Fruit fly (Drosophila melanogaster) whole organism, embryonic: Measurements from ENCODE around the gene CRIF.
A peak's percentile ranks its signal among the peaks of the same experiment; 100 is the strongest.

Source experiments
- Asciz ChIP-seq: fragments of 200-800 bp; sonication (Bioruptor generic); optimal IDR thresholded peaks from 2 replicates; lab custom pipeline; 2017; ENCODE audit warnings: missing biosample characterization, mild to moderate bottlenecking, missing genetic modification characterization, missing genetic modification reagents
- Atf-2 ChIP-seq: fragments of 200-800 bp; sonication (Bioruptor generic); optimal IDR thresholded peaks from 2 replicates; lab custom pipeline; 2016; ENCODE audit warnings: missing biosample characterization, missing genetic modification characterization
- Awh ChIP-seq: fragments of 200-800 bp; sonication (Bioruptor generic); IDR thresholded peaks from 2 replicates; pipeline ENCODE4, ENCODE4 v1.3.6; 2022; ENCODE audit warnings: missing biosample characterization, missing genetic modification characterization
- Blimp-1 ChIP-seq: fragments of 200-800 bp; sonication (Bioruptor generic); optimal IDR thresholded peaks from 3 replicates; lab custom pipeline; 2018; ENCODE audit warnings: missing biosample characterization, missing genetic modification characterization, mild to moderate bottlenecking, moderate library complexity, missing genetic modification reagents
- CG1024 ChIP-seq: fragments of 200-800 bp; sonication (Bioruptor generic); IDR thresholded peaks from 2 replicates; pipeline ENCODE4 v1.3.6; 2022; ENCODE audit warnings: missing biosample characterization, missing genetic modification characterization
- CG10274 ChIP-seq: fragments of 200-800 bp; sonication (Bioruptor generic); optimal IDR thresholded peaks from 3 replicates; lab custom pipeline; 2017; ENCODE audit warnings: missing biosample characterization, mild to moderate bottlenecking, missing genetic modification characterization
- CG11247 ChIP-seq: fragments of 200-800 bp; sonication (Bioruptor generic); IDR thresholded peaks from 2 replicates; pipeline ENCODE4 v1.3.6; 2022; ENCODE audit warnings: missing biosample characterization, missing genetic modification characterization
- CG12071 ChIP-seq: fragments of 200-800 bp; sonication (Bioruptor generic); optimal IDR thresholded peaks from 3 replicates; lab custom pipeline; 2018; ENCODE audit warnings: missing biosample characterization, mild to moderate bottlenecking, missing genetic modification characterization
- CG12744 ChIP-seq: fragments of 200-800 bp; sonication (Bioruptor generic); optimal IDR thresholded peaks from 2 replicates; lab custom pipeline; 2016; ENCODE audit warnings: missing biosample characterization, missing genetic modification characterization
- CG13624 ChIP-seq: fragments of 200-800 bp; sonication (Bioruptor generic); optimal IDR thresholded peaks from 2 replicates; lab custom pipeline; 2016; ENCODE audit warnings: missing biosample characterization, missing genetic modification characterization
- CG16815 ChIP-seq: fragments of 200-800 bp; sonication (Bioruptor generic); optimal IDR thresholded peaks from 3 replicates; lab custom pipeline; 2017; ENCODE audit warnings: missing biosample characterization, mild to moderate bottlenecking, missing genetic modification characterization
- CG17385 ChIP-seq: fragments of 200-800 bp; sonication (Bioruptor generic); optimal IDR thresholded peaks from 3 replicates; lab custom pipeline; 2018; ENCODE audit warnings: missing biosample characterization, mild to moderate bottlenecking, missing genetic modification characterization
- CG2120 ChIP-seq: fragments of 200-800 bp; sonication (Bioruptor generic); optimal IDR thresholded peaks from 3 replicates; lab custom pipeline; 2016; ENCODE audit warnings: missing biosample characterization, missing genetic modification characterization
- CG30403 ChIP-seq: fragments of 200-800 bp; sonication (Bioruptor generic); optimal IDR thresholded peaks from 3 replicates; lab custom pipeline; 2016; ENCODE audit warnings: missing biosample characterization, missing genetic modification characterization
- CG31441 ChIP-seq: fragments of 200-800 bp; sonication (Bioruptor generic); IDR thresholded peaks from 2 replicates; pipeline ENCODE4 v1.3.6; 2022; ENCODE audit warnings: missing biosample characterization, missing genetic modification characterization
- CG34422 ChIP-seq: fragments of 200-800 bp; sonication (Bioruptor generic); IDR thresholded peaks from 3 replicates; pipeline ENCODE4 v1.3.6; 2022; ENCODE audit warnings: missing biosample characterization, missing genetic modification characterization
- CG4730 ChIP-seq: fragments of 200-800 bp; sonication (Bioruptor generic); IDR thresholded peaks from 2 replicates; pipeline ENCODE4 v1.3.6; 2022; ENCODE audit warnings: missing biosample characterization, missing genetic modification characterization
- CG7372 ChIP-seq: fragments of 200-800 bp; sonication (Bioruptor generic); IDR thresholded peaks from 2 replicates; pipeline ENCODE4 v1.3.6; 2022; ENCODE audit warnings: missing biosample characterization, missing genetic modification characterization
- D19A ChIP-seq: fragments of 200-800 bp; optimal IDR thresholded peaks from 3 replicates; lab custom pipeline; 2019; ENCODE audit warnings: missing biosample characterization, mild to moderate bottlenecking, missing genetic modification characterization, moderate library complexity
- Dip3 ChIP-seq: fragments of 200-800 bp; sonication (Bioruptor generic); optimal IDR thresholded peaks from 3 replicates; lab custom pipeline; 2016; ENCODE audit warnings: missing biosample characterization, missing genetic modification characterization
- Eip74EF ChIP-seq, 2 experiments: fragments of 200-800 bp in 1 of 2; fragments of >200 bp in 1 of 2; sonication (Bioruptor generic) in 1 of 2; optimal IDR thresholded peaks; 2 replicates each; lab custom pipeline; 2017 to 2019; ENCODE audit warnings: missing biosample characterization in 2 of 2, missing genetic modification characterization in 2 of 2, mild to moderate bottlenecking in 1 of 2, moderate library complexity in 1 of 2
- Elba2 ChIP-seq: fragments of 200-800 bp; sonication (Bioruptor generic); optimal IDR thresholded peaks from 3 replicates; lab custom pipeline; 2016; ENCODE audit warnings: missing biosample characterization, missing genetic modification characterization
- Ets97D ChIP-seq: fragments of 200-800 bp; sonication (Bioruptor generic); optimal IDR thresholded peaks from 3 replicates; lab custom pipeline; 2016; ENCODE audit warnings: missing biosample characterization, missing genetic modification characterization
- Gug ChIP-seq: fragments of 200-800 bp; sonication (Bioruptor generic); IDR thresholded peaks from 4 replicates; pipeline ENCODE4 v1.3.6; 2022; ENCODE audit warnings: missing biosample characterization, missing genetic modification characterization
- Jarid2 ChIP-seq: fragments of 200-800 bp; sonication (Bioruptor generic); optimal IDR thresholded peaks from 3 replicates; lab custom pipeline; 2017; ENCODE audit warnings: mild to moderate bottlenecking, missing biosample characterization, missing genetic modification reagents, missing genetic modification characterization
- Meics ChIP-seq: fragments of 200-800 bp; sonication (Bioruptor generic); optimal IDR thresholded peaks from 2 replicates; lab custom pipeline; 2017; ENCODE audit warnings: missing biosample characterization, mild to moderate bottlenecking, missing genetic modification characterization
- Myb ChIP-seq: fragments of 200-800 bp; sonication (Bioruptor generic); optimal IDR thresholded peaks from 2 replicates; lab custom pipeline; 2016; ENCODE audit warnings: missing biosample characterization, missing genetic modification characterization
- PHDP ChIP-seq: fragments of 200-800 bp; sonication (Bioruptor generic); optimal IDR thresholded peaks from 3 replicates; lab custom pipeline; 2018; ENCODE audit warnings: missing biosample characterization, mild to moderate bottlenecking, missing genetic modification characterization, moderate library complexity
- Poxn ChIP-seq: fragments of 200-800 bp; sonication (Bioruptor generic); IDR thresholded peaks from 2 replicates; pipeline ENCODE4 v1.3.6; 2022; ENCODE audit warnings: missing biosample characterization, missing genetic modification characterization
- Rfx ChIP-seq: fragments of 200-800 bp; sonication (Bioruptor generic); IDR thresholded peaks from 2 replicates; pipeline ENCODE4 v1.3.6; 2022; ENCODE audit warnings: missing biosample characterization, missing genetic modification characterization
- az2 ChIP-seq: fragments of 200-800 bp; sonication (Bioruptor generic); optimal IDR thresholded peaks from 3 replicates; lab custom pipeline; 2016; ENCODE audit warnings: missing biosample characterization, missing genetic modification characterization
- caup ChIP-seq: fragments of 200-800 bp; sonication (Bioruptor generic); optimal IDR thresholded peaks from 3 replicates; lab custom pipeline; 2017; ENCODE audit warnings: missing biosample characterization, mild to moderate bottlenecking, missing genetic modification characterization, moderate library complexity; ENCODE audit not compliant: severe bottlenecking
- chif ChIP-seq, 2 experiments: fragments of 200-800 bp; sonication (Bioruptor generic); optimal IDR thresholded peaks; 3 replicates each; lab custom pipeline; 2016; ENCODE audit warnings: missing biosample characterization in 2 of 2, missing genetic modification characterization in 2 of 2
- danr ChIP-seq: fragments of 200-800 bp; sonication (Bioruptor generic); IDR thresholded peaks from 2 replicates; pipeline ENCODE4 v1.3.6; 2022; ENCODE audit warnings: missing biosample characterization, missing genetic modification characterization
- dmrt99B ChIP-seq: fragments of 200-800 bp; sonication (Bioruptor generic); optimal IDR thresholded peaks from 2 replicates; lab custom pipeline; 2018; ENCODE audit warnings: missing biosample characterization, mild to moderate bottlenecking, missing genetic modification characterization, moderate library complexity
- her ChIP-seq: fragments of 200-800 bp; sonication (Bioruptor generic); optimal IDR thresholded peaks from 2 replicates; lab custom pipeline; 2016; ENCODE audit warnings: missing biosample characterization, missing genetic modification characterization
- lbe ChIP-seq: fragments of 200-800 bp; sonication (Bioruptor generic); optimal IDR thresholded peaks from 2 replicates; lab custom pipeline; 2016; ENCODE audit warnings: missing biosample characterization, mild to moderate bottlenecking, missing genetic modification characterization
- maf-S ChIP-seq: fragments of 200-800 bp; sonication (Bioruptor generic); optimal IDR thresholded peaks from 2 replicates; lab custom pipeline; 2016; ENCODE audit warnings: missing biosample characterization, missing genetic modification characterization
- oc ChIP-seq: fragments of 200-800 bp; sonication (Bioruptor generic); optimal IDR thresholded peaks from 2 replicates; lab custom pipeline; 2018; ENCODE audit warnings: missing biosample characterization, mild to moderate bottlenecking, missing genetic modification characterization, moderate library complexity
- onecut ChIP-seq: fragments of 200-800 bp; sonication (Bioruptor generic); IDR thresholded peaks from 2 replicates; pipeline ENCODE4 v1.3.6; 2022; ENCODE audit warnings: missing biosample characterization, missing genetic modification characterization
- pan ChIP-seq, 4 experiments: fragments of >200 bp in 3 of 4; fragments of 200-800 bp in 1 of 4; sonication (Bioruptor generic) in 1 of 4; optimal IDR thresholded peaks in 3 of 4; IDR thresholded peaks in 1 of 4; 2 replicates each; pipeline versions ENCODE4 v1.3.6 to Lab custom; 2017 to 2022; ENCODE audit warnings: missing biosample characterization in 2 of 4, missing genetic modification characterization in 2 of 4, mixed read lengths in 1 of 4
- phol ChIP-seq: fragments of 200-800 bp; sonication (Bioruptor generic); optimal IDR thresholded peaks from 3 replicates; lab custom pipeline; 2018; ENCODE audit warnings: missing biosample characterization, mild to moderate bottlenecking, missing genetic modification characterization, moderate library complexity
- prd ChIP-seq, 3 experiments: fragments of >200 bp in 2 of 3; fragments of 200-800 bp in 1 of 3; sonication (Bioruptor generic) in 1 of 3; optimal IDR thresholded peaks in 2 of 3; IDR thresholded peaks in 1 of 3; 2 replicates in 2 of 3; 3 replicates in 1 of 3; pipeline versions ENCODE4 v1.3.6 to Lab custom; 2017 to 2022; ENCODE audit warnings: missing biosample characterization in 1 of 3, missing genetic modification characterization in 1 of 3
- ranshi ChIP-seq: fragments of 200-800 bp; sonication (Bioruptor generic); IDR thresholded peaks from 2 replicates; pipeline ENCODE4 v1.3.6; 2022; ENCODE audit warnings: missing biosample characterization, missing genetic modification characterization
- sisA ChIP-seq: fragments of 200-800 bp; sonication (Bioruptor generic); IDR thresholded peaks from 2 replicates; pipeline ENCODE4 v1.3.6; 2022; ENCODE audit warnings: missing biosample characterization, missing genetic modification characterization
- slou ChIP-seq: fragments of 200-800 bp; sonication (Bioruptor generic); optimal IDR thresholded peaks from 3 replicates; lab custom pipeline; 2016; ENCODE audit warnings: missing biosample characterization, missing genetic modification characterization
- slp2 ChIP-seq: fragments of 200-800 bp; sonication (Bioruptor generic); optimal IDR thresholded peaks from 2 replicates; lab custom pipeline; 2016; ENCODE audit warnings: missing biosample characterization, missing genetic modification characterization
- unpg ChIP-seq: fragments of 200-800 bp; sonication (Bioruptor generic); optimal IDR thresholded peaks from 3 replicates; lab custom pipeline; 2018; ENCODE audit warnings: missing biosample characterization, mild to moderate bottlenecking, missing genetic modification characterization, moderate library complexity
- wor ChIP-seq: fragments of 200-800 bp; sonication (Bioruptor generic); IDR thresholded peaks from 2 replicates; pipeline ENCODE4 v1.3.6; 2022; ENCODE audit warnings: missing biosample characterization, missing genetic modification characterization

CRIF gene

DNA sequence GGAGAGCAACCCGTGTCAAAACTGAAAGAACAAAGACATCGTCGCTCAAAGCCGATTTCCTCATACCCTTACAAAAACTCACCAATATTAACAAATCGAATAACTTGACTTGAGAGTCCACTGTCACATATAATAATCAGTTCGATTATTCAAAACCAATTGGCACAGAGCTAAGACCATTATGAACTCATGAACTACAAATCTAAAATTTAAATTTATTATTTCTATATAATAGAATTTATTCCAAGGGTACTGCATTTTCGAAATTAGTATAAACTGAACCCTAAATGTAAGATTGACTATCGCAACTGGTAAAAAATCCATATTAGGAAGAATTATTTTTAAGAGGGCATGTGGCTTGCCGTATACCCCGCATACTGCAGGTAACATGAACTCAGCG lies 13.3 kb upstream of the CRIF start:
- TF ChIP-seq Gug (GFP tag; lab: Robert Waterston, UW) (no peak), D19A (peak; percentile 73)

DNA sequence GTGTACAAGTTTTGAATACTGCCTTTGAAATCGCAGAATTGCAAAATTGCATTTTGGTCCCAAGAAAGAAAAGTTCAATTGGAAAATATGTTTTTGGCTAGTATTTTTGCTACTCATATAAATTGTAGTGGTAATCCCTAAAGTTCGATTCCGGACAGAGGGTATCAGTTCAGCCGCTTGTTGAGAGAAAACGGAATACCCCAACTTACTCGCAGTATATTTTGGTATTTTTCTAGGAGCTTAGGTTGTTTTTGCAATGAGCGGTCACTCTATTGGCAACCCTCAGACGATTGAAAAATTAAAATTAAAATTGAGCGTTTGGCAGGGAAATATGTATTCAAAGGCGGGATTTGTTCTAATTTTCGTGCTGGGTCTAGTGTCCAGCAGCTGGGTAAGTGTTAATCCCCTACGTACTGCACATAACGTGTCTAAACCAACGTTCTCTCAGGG lies 5.6 kb upstream of the CRIF start:
- TF ChIP-seq CG17385 (GFP tag; lab: Kevin White, UChicago) (no peak), CG30403 (GFP tag; lab: Kevin White, UChicago) (no peak), oc (tag; lab: Kevin White, UChicago) (no peak), wor (GFP tag; lab: Robert Waterston, UW) (no peak), phol (tag; lab: Kevin White, UChicago) (peak; percentile 2), lbe (GFP tag; lab: Kevin White, UChicago) (no peak), CG7372 (GFP tag; lab: Robert Waterston, UW) (no peak), Jarid2 (no peak), CG11247 (GFP tag; lab: Robert Waterston, UW) (no peak), CG31441 (GFP tag; lab: Robert Waterston, UW) (no peak), Poxn (GFP tag; lab: Robert Waterston, UW) (no peak), chif (GFP tag; optimal IDR thresholded peaks at IDR 0.05; lab: Kevin White, UChicago) (no peak), Eip74EF (GFP tag; optimal IDR thresholded peaks at IDR 0.05; lab: Kevin White, UChicago) (no peak), Awh (GFP tag; lab: Robert Waterston, UW) (no peak), CG16815 (GFP tag; lab: Kevin White, UChicago) (no peak), CG1024 (GFP tag; lab: Robert Waterston, UW) (no peak), Meics (GFP tag; lab: Kevin White, UChicago) (no peak), sisA (GFP tag; lab: Robert Waterston, UW) (no peak), CG2120 (peak; percentile 15), Atf-2 (GFP tag; lab: Kevin White, UChicago) (no peak), Rfx (GFP tag; lab: Robert Waterston, UW) (no peak), her (GFP tag; lab: Kevin White, UChicago) (no peak), CG12744 (no peak), onecut (GFP tag; lab: Robert Waterston, UW) (no peak), danr (GFP tag; lab: Robert Waterston, UW) (no peak), Dip3 (GFP tag; lab: Kevin White, UChicago) (no peak), CG12071 (no peak), CG34422 (no peak), Asciz (no peak), PHDP (no peak), pan (optimal IDR thresholded peaks at IDR 0.05; lab: Kevin White, UChicago) (no peak), pan (GFP tag; optimal IDR thresholded peaks at IDR 0.05 in 1 of 2, IDR thresholded peaks at IDR 0.05 in 1 of 2) (no peak), Elba2 (no peak), Myb (GFP tag; lab: Kevin White, UChicago) (no peak), CG13624 (no peak), dmrt99B (tag; lab: Kevin White, UChicago) (no peak), slp2 (no peak), unpg (no peak), caup (GFP tag; lab: Kevin White, UChicago) (no peak), CG4730 (GFP tag; lab: Robert Waterston, UW) (no peak), Ets97D (GFP tag; lab: Kevin White, UChicago) (no peak), az2 (no peak), Blimp-1 (GFP tag; lab: Kevin White, UChicago) (no peak), slou (GFP tag; lab: Kevin White, UChicago) (no peak), maf-S (no peak), CG10274 (GFP tag; lab: Kevin White, UChicago) (no peak), prd (optimal IDR thresholded peaks at IDR 0.05; lab: Kevin White, UChicago) (no peak), prd (GFP tag; IDR thresholded peaks at IDR 0.05; lab: Robert Waterston, UW) (no peak), ranshi (GFP tag; lab: Robert Waterston, UW) (no peak)
